Worm (Caenorhabditis elegans): ENCODE results near the gene dph-1.

Gene dph-1

ce11 chrIII:3734990-3735389 is 28.3 kb downstream of the dph-1 start, which contains the start of gene evl-18:
Gene evl-18 (minus strand): TSS chrIII:3735039.
- TF ChIP-seq tbx-2 (tag; optimal IDR thresholded peaks at IDR 0.05) = no peak
- no peak for TF ChIP-seq fkh-10 (GFP tag; optimal IDR thresholded peaks at IDR 0.05)
- TF ChIP-seq ceh-22 (tag; optimal IDR thresholded peaks at IDR 0.05) = no peak
- no peak for TF ChIP-seq pha-2 (tag; optimal IDR thresholded peaks at IDR 0.05)
- TF ChIP-seq odd-2 (tag; optimal IDR thresholded peaks at IDR 0.05) = no peak
- TF ChIP-seq ahr-1 (tag; optimal IDR thresholded peaks at IDR 0.05) = no peak
- no peak for TF ChIP-seq rnt-1 (tag; optimal IDR thresholded peaks at IDR 0.05)
- TF ChIP-seq ets-4 (tag; optimal IDR thresholded peaks at IDR 0.05) = no peak
- no peak for TF ChIP-seq zip-5 (tag; optimal IDR thresholded peaks at IDR 0.05)
- TF ChIP-seq sdc-2 (tag; optimal IDR thresholded peaks at IDR 0.05) = no peak

ce11 chrIII:3735509-3736255 is 29.0 kb downstream of the dph-1 start:
- TF ChIP-seq hlh-30 (tag; optimal IDR thresholded peaks at IDR 0.05; ENCODE audit: insufficient read depth) = peak; percentile 69
- TF ChIP-seq K02D7.2 (tag; optimal IDR thresholded peaks at IDR 0.05) = no peak
- peak; percentile 6 for TF ChIP-seq ceh-31 (tag; optimal IDR thresholded peaks at IDR 0.05)

- TF ChIP-seq pqm-1 (tag; optimal IDR thresholded peaks at IDR 0.05) = no peak
These were observed 29.6 kb downstream of the dph-1 start, which contains the start of gene F34D10.4 for ce11 chrIII:3736302-3736701. Gene F34D10.4 (plus strand): TSS chrIII:3736602.

ce11 chrIII:3737742-3738141 is 31.1 kb downstream of the dph-1 start:
- TF ChIP-seq nhr-11 (tag; optimal IDR thresholded peaks at IDR 0.05) (no peak), tbx-7 (tag; optimal IDR thresholded peaks at IDR 0.05) (no peak), K09A11.1 (tag; optimal IDR thresholded peaks at IDR 0.05; ENCODE audit: insufficient read depth) (no peak)

- TF ChIP-seq elt-4 (tag; optimal IDR thresholded peaks at IDR 0.05) (no peak), odd-2 (tag; optimal IDR thresholded peaks at IDR 0.05) (no peak), ceh-6 (GFP tag; optimal IDR thresholded peaks at IDR 0.05) (no peak)
These were observed 31.6 kb downstream of the dph-1 start for ce11 chrIII:3738331-3738730.

ce11 chrIII:3742090-3742489 is 35.4 kb downstream of the dph-1 start:
- TF ChIP-seq syd-9 (tag; optimal IDR thresholded peaks at IDR 0.05) (no peak), ceh-2 (tag; optimal IDR thresholded peaks at IDR 0.05) (no peak), K09A11.1 (tag; optimal IDR thresholded peaks at IDR 0.05; ENCODE audit: insufficient read depth) (no peak), ceh-48 (tag; optimal IDR thresholded peaks at IDR 0.05) (no peak), ahr-1 (tag; optimal IDR thresholded peaks at IDR 0.05) (no peak), ceh-14 (tag; optimal IDR thresholded peaks at IDR 0.05) (no peak), hlh-15 (tag; optimal IDR thresholded peaks at IDR 0.05) (no peak), ceh-19 (GFP tag; optimal IDR thresholded peaks at IDR 0.05) (no peak), C38D4.7 (GFP tag; optimal IDR thresholded peaks at IDR 0.05) (no peak), ztf-16 (tag; optimal IDR thresholded peaks at IDR 0.05) (no peak), T23F11.4 (GFP tag; optimal IDR thresholded peaks at IDR 0.05) (no peak), lin-11 (tag; optimal IDR thresholded peaks at IDR 0.05) (no peak), nhr-232 (tag; optimal IDR thresholded peaks at IDR 0.05) (no peak), ceh-18 (tag; optimal IDR thresholded peaks at IDR 0.05) (no peak), fkh-6 (tag; optimal IDR thresholded peaks at IDR 0.05) (no peak)
